Fruit fly (Drosophila melanogaster) S2 (cell line): ENCODE data around the gene Ttc1.

ENCODE experiments used
- CG8478 ChIP-seq: fragments of >200 bp; optimal IDR thresholded peaks from 2 replicates; lab custom pipeline; 2018
- CTCF ChIP-seq, 2 experiments: fragments of >200 bp; optimal IDR thresholded peaks; 2 replicates each; lab custom pipeline; 2018

- no peak for TF ChIP-seq CG8478
- TF ChIP-seq CTCF (optimal IDR thresholded peaks at IDR 0.05; lab: Kevin White, UChicago), result no peak
Measured at dm6 chr3R:16483877-16484417, 41.1 kb upstream of the Ttc1 start, which contains the start of gene Der-2.
